Fruit fly (Drosophila melanogaster) whole organism, embryonic: ENCODE results near the gene CG7611.

ENCODE experiments used
- ATbp ChIP-seq: fragments of 200-800 bp; sonication (Bioruptor generic); optimal IDR thresholded peaks from 2 replicates; lab custom pipeline; 2017; ENCODE audit warnings: missing biosample characterization, mild to moderate bottlenecking, missing genetic modification characterization, missing genetic modification reagents
- Asciz ChIP-seq: fragments of 200-800 bp; sonication (Bioruptor generic); optimal IDR thresholded peaks from 2 replicates; lab custom pipeline; 2017; ENCODE audit warnings: missing biosample characterization, mild to moderate bottlenecking, missing genetic modification characterization, missing genetic modification reagents
- Bgb ChIP-seq: fragments of 200-800 bp; sonication (Bioruptor generic); IDR thresholded peaks from 2 replicates; pipeline ENCODE4 v1.3.6; 2022; ENCODE audit warnings: missing biosample characterization, missing genetic modification characterization; ENCODE audit not compliant: partially characterized antibody
- BtbVII ChIP-seq: fragments of 200-800 bp; sonication (Bioruptor generic); optimal IDR thresholded peaks from 3 replicates; lab custom pipeline; 2017; ENCODE audit warnings: missing biosample characterization, mild to moderate bottlenecking, missing genetic modification characterization
- CG10321 ChIP-seq: fragments of 200-800 bp; sonication (Bioruptor generic); IDR thresholded peaks from 2 replicates; pipeline ENCODE4 v1.3.6; 2022; ENCODE audit warnings: missing biosample characterization, missing genetic modification characterization
- CG12659 ChIP-seq: fragments of 200-800 bp; sonication (Bioruptor generic); optimal IDR thresholded peaks from 3 replicates; lab custom pipeline; 2017; ENCODE audit warnings: mild to moderate bottlenecking, missing biosample characterization, missing genetic modification reagents, missing genetic modification characterization
- CG14050 ChIP-seq: fragments of 200-800 bp; sonication (Bioruptor generic); IDR thresholded peaks from 3 replicates; pipeline ENCODE4 v1.3.6; 2022; ENCODE audit warnings: missing biosample characterization, missing genetic modification characterization
- CG14860 ChIP-seq: fragments of 200-800 bp; sonication (Bioruptor generic); IDR thresholded peaks from 3 replicates; pipeline ENCODE4 v1.3.6; 2022; ENCODE audit warnings: missing biosample characterization, missing genetic modification characterization; ENCODE audit not compliant: partially characterized antibody
- CG15514 ChIP-seq: fragments of 200-800 bp; sonication (Bioruptor generic); optimal IDR thresholded peaks from 3 replicates; lab custom pipeline; 2017; ENCODE audit warnings: missing biosample characterization, missing genetic modification characterization, mild to moderate bottlenecking, moderate library complexity, missing genetic modification reagents
- CG17359 ChIP-seq: fragments of 200-800 bp; sonication (Bioruptor generic); optimal IDR thresholded peaks from 3 replicates; lab custom pipeline; 2018; ENCODE audit warnings: missing biosample characterization, mild to moderate bottlenecking, missing genetic modification characterization, moderate library complexity
- CG17912 ChIP-seq: fragments of 200-800 bp; sonication (Bioruptor generic); optimal IDR thresholded peaks from 2 replicates; lab custom pipeline; 2018; ENCODE audit warnings: missing biosample characterization, mild to moderate bottlenecking, missing genetic modification characterization
- CG32767 ChIP-seq: fragments of 200-800 bp; sonication (Bioruptor generic); IDR thresholded peaks from 2 replicates; pipeline ENCODE4 v1.3.6; 2022; ENCODE audit warnings: missing biosample characterization, missing genetic modification characterization
- CG4282 ChIP-seq: fragments of 200-800 bp; sonication (Bioruptor generic); optimal IDR thresholded peaks from 2 replicates; lab custom pipeline; 2016; ENCODE audit warnings: missing biosample characterization, missing genetic modification characterization
- CG4820 ChIP-seq: fragments of 200-800 bp; sonication (Bioruptor generic); optimal IDR thresholded peaks from 3 replicates; lab custom pipeline; 2016; ENCODE audit warnings: missing biosample characterization, missing genetic modification characterization
- CG4854 ChIP-seq: fragments of 200-800 bp; sonication (Bioruptor generic); optimal IDR thresholded peaks from 2 replicates; lab custom pipeline; 2016; ENCODE audit warnings: missing biosample characterization, missing genetic modification characterization, inconsistent platforms
- CG6813 ChIP-seq: fragments of 200-800 bp; sonication (Bioruptor generic); optimal IDR thresholded peaks from 2 replicates; lab custom pipeline; 2017; ENCODE audit warnings: missing biosample characterization, missing genetic modification characterization, mild to moderate bottlenecking, moderate library complexity, missing genetic modification reagents
- CG7372 ChIP-seq: fragments of 200-800 bp; sonication (Bioruptor generic); IDR thresholded peaks from 2 replicates; pipeline ENCODE4 v1.3.6; 2022; ENCODE audit warnings: missing biosample characterization, missing genetic modification characterization
- CG8924 ChIP-seq: fragments of 200-800 bp; optimal IDR thresholded peaks from 3 replicates; lab custom pipeline; 2019; ENCODE audit warnings: missing biosample characterization, mild to moderate bottlenecking, missing genetic modification characterization, moderate library complexity
- CG9727 ChIP-seq: fragments of 200-800 bp; sonication (Bioruptor generic); optimal IDR thresholded peaks from 3 replicates; lab custom pipeline; 2017; ENCODE audit warnings: missing biosample characterization, mild to moderate bottlenecking, missing genetic modification characterization
- CoRest ChIP-seq: fragments of 200-800 bp; sonication (Bioruptor generic); optimal IDR thresholded peaks from 3 replicates; lab custom pipeline; 2018; ENCODE audit warnings: missing biosample characterization, mild to moderate bottlenecking, missing genetic modification characterization, moderate library complexity
- Dbx ChIP-seq: fragments of 200-800 bp; sonication (Bioruptor generic); IDR thresholded peaks from 3 replicates; pipeline ENCODE4 v1.3.6; 2022; ENCODE audit warnings: missing biosample characterization, missing genetic modification characterization
- Drgx ChIP-seq: fragments of 200-800 bp; sonication (Bioruptor generic); IDR thresholded peaks from 2 replicates; pipeline ENCODE4 v1.3.6; 2022; ENCODE audit warnings: missing biosample characterization, missing genetic modification characterization
- Hand ChIP-seq: fragments of 200-800 bp; sonication (Bioruptor generic); optimal IDR thresholded peaks from 2 replicates; lab custom pipeline; 2017; ENCODE audit warnings: mild to moderate bottlenecking, missing biosample characterization, missing genetic modification reagents, missing genetic modification characterization
- Nf-YB ChIP-seq: fragments of 200-800 bp; sonication (Bioruptor generic); optimal IDR thresholded peaks from 3 replicates; lab custom pipeline; 2019; ENCODE audit warnings: missing biosample characterization, mild to moderate bottlenecking, missing genetic modification characterization, moderate library complexity
- Trl ChIP-seq, 3 experiments: fragments of >200 bp in 2 of 3; fragments of 200-800 bp in 1 of 3; sonication (Bioruptor generic) in 1 of 3; optimal IDR thresholded peaks; 2 replicates in 1 of 3; 3 replicates in 2 of 3; lab custom pipeline; 2016 to 2017; ENCODE audit warnings: missing biosample characterization in 1 of 3, missing genetic modification characterization in 1 of 3
- Xbp1 ChIP-seq: fragments of 200-800 bp; sonication (Bioruptor generic); optimal IDR thresholded peaks from 3 replicates; lab custom pipeline; 2016; ENCODE audit warnings: missing biosample characterization, mild to moderate bottlenecking, missing genetic modification characterization
- Xrp1 ChIP-seq: fragments of 200-800 bp; sonication (Bioruptor generic); IDR thresholded peaks from 2 replicates; pipeline ENCODE4 v1.3.6; 2022; ENCODE audit warnings: missing biosample characterization, missing genetic modification characterization
- al ChIP-seq: fragments of 200-800 bp; sonication (Bioruptor generic); IDR thresholded peaks from 2 replicates; pipeline ENCODE4 v1.3.6; 2022; ENCODE audit warnings: missing biosample characterization, missing genetic modification characterization
- bcd ChIP-seq: fragments of 200-800 bp; sonication (Bioruptor generic); optimal IDR thresholded peaks from 2 replicates; lab custom pipeline; 2017; ENCODE audit warnings: missing biosample characterization, mild to moderate bottlenecking, missing genetic modification characterization
- bigmax ChIP-seq: fragments of 200-800 bp; sonication (Bioruptor generic); optimal IDR thresholded peaks from 2 replicates; lab custom pipeline; 2018; ENCODE audit warnings: missing biosample characterization, mild to moderate bottlenecking, missing genetic modification characterization
- bsh ChIP-seq, 2 experiments: fragments of 200-800 bp; sonication (Bioruptor generic); optimal IDR thresholded peaks; 2 replicates each; lab custom pipeline; 2017 to 2018; ENCODE audit warnings: mild to moderate bottlenecking in 2 of 2, missing biosample characterization in 2 of 2, missing genetic modification characterization in 2 of 2, moderate library complexity in 1 of 2
- chinmo ChIP-seq: fragments of 200-800 bp; sonication (Bioruptor generic); IDR thresholded peaks from 4 replicates; pipeline ENCODE4 v1.3.6; 2022; ENCODE audit warnings: missing biosample characterization, missing genetic modification characterization; ENCODE audit not compliant: partially characterized antibody
- en ChIP-seq: fragments of 200-800 bp; sonication (Bioruptor generic); optimal IDR thresholded peaks from 2 replicates; lab custom pipeline; 2016; ENCODE audit warnings: missing biosample characterization, missing genetic modification characterization
- fd64A ChIP-seq: fragments of 200-800 bp; sonication (Bioruptor generic); optimal IDR thresholded peaks from 3 replicates; lab custom pipeline; 2018; ENCODE audit warnings: missing biosample characterization, mild to moderate bottlenecking, missing genetic modification characterization
- ftz-f1 ChIP-seq: fragments of 200-800 bp; sonication (Bioruptor generic); optimal IDR thresholded peaks from 2 replicates; lab custom pipeline; 2016; ENCODE audit warnings: missing biosample characterization, missing genetic modification characterization
- gcm2 ChIP-seq: fragments of 200-800 bp; sonication (Bioruptor generic); optimal IDR thresholded peaks from 2 replicates; lab custom pipeline; 2016; ENCODE audit warnings: missing biosample characterization, missing genetic modification characterization
- grau ChIP-seq: fragments of 200-800 bp; optimal IDR thresholded peaks from 3 replicates; lab custom pipeline; 2019; ENCODE audit warnings: missing biosample characterization, mild to moderate bottlenecking, missing genetic modification characterization, moderate library complexity
- onecut ChIP-seq: fragments of 200-800 bp; sonication (Bioruptor generic); IDR thresholded peaks from 2 replicates; pipeline ENCODE4 v1.3.6; 2022; ENCODE audit warnings: missing biosample characterization, missing genetic modification characterization
- pzg ChIP-seq: fragments of 200-800 bp; sonication (Bioruptor generic); optimal IDR thresholded peaks from 3 replicates; lab custom pipeline; 2018; ENCODE audit warnings: missing biosample characterization, mild to moderate bottlenecking, missing genetic modification characterization, moderate library complexity
- ranshi ChIP-seq: fragments of 200-800 bp; sonication (Bioruptor generic); IDR thresholded peaks from 2 replicates; pipeline ENCODE4 v1.3.6; 2022; ENCODE audit warnings: missing biosample characterization, missing genetic modification characterization
- schlank ChIP-seq: fragments of 200-800 bp; sonication (Bioruptor generic); optimal IDR thresholded peaks from 2 replicates; lab custom pipeline; 2018; ENCODE audit warnings: missing biosample characterization, mild to moderate bottlenecking, missing genetic modification characterization
- shn ChIP-seq: fragments of 200-800 bp; sonication (Bioruptor generic); optimal IDR thresholded peaks from 3 replicates; lab custom pipeline; 2016; ENCODE audit warnings: missing biosample characterization, missing genetic modification characterization
- so ChIP-seq: fragments of 200-800 bp; sonication (Bioruptor generic); IDR thresholded peaks from 3 replicates; pipeline ENCODE4 v1.3.6; 2022; ENCODE audit warnings: missing biosample characterization, missing genetic modification characterization
- tna ChIP-seq: fragments of 200-800 bp; sonication (Bioruptor generic); IDR thresholded peaks from 2 replicates; pipeline ENCODE4 v1.3.6; 2022; ENCODE audit warnings: missing biosample characterization, missing genetic modification characterization; ENCODE audit not compliant: partially characterized antibody
- unc-4 ChIP-seq: fragments of 200-800 bp; sonication (Bioruptor generic); IDR thresholded peaks from 2 replicates; pipeline ENCODE4 v1.3.6; 2022; ENCODE audit warnings: missing biosample characterization, missing genetic modification characterization; ENCODE audit not compliant: partially characterized antibody
- unpg ChIP-seq: fragments of 200-800 bp; sonication (Bioruptor generic); optimal IDR thresholded peaks from 3 replicates; lab custom pipeline; 2018; ENCODE audit warnings: missing biosample characterization, mild to moderate bottlenecking, missing genetic modification characterization, moderate library complexity
- vnd ChIP-seq: fragments of 200-800 bp; sonication (Bioruptor generic); IDR thresholded peaks from 3 replicates; pipeline ENCODE4 v1.3.6; 2022; ENCODE audit warnings: missing biosample characterization, missing genetic modification characterization; ENCODE audit not compliant: partially characterized antibody
- vvl ChIP-seq: fragments of 200-800 bp; sonication (Bioruptor generic); IDR thresholded peaks from 2 replicates; pipeline ENCODE4 v1.3.6; 2022; ENCODE audit warnings: missing biosample characterization, missing genetic modification characterization
- yki ChIP-seq: fragments of >200 bp; optimal IDR thresholded peaks from 3 replicates; lab custom pipeline; 2018
- zfh1 ChIP-seq: fragments of 200-800 bp; sonication (Bioruptor generic); IDR thresholded peaks from 3 replicates; pipeline ENCODE4 v1.3.6; 2022; ENCODE audit warnings: missing biosample characterization, missing genetic modification characterization

CG7611 gene

DNA sequence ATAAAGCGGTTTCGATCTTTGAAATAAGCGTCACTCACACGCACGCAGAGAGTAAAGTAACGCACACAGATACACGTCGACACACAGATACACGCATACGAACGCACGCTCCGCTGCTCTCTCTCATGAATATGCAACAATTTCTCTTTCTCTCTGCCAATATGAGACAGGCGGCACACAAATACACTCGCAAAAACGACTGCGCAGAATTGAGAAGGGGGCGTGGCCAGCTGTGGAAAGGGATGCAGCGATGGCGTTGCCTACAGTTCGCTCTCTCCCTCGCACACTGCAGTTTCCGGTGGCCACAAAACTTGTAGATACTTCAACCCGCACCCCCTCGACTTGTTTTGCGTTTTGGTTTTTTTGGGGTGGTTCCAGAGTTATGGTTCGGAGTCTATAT lies 43.4 kb upstream of the CG7611 start (continued):
- TF ChIP-seq BtbVII (GFP tag; lab: Kevin White, UChicago) (no peak), vvl (GFP tag; lab: Robert Waterston, UW) (peak; percentile 96), CG4854 (GFP tag; lab: Kevin White, UChicago) (no peak), Asciz (GFP tag; lab: Kevin White, UChicago) (peak; percentile 63), so (GFP tag; lab: Robert Waterston, UW) (no peak), Nf-YB (GFP tag; lab: Kevin White, UChicago) (peak; percentile 97), unpg (GFP tag; lab: Kevin White, UChicago) (peak; percentile 31), ATbp (GFP tag; lab: Kevin White, UChicago) (peak; percentile 78), CG4282 (GFP tag; lab: Kevin White, UChicago) (no peak), CG32767 (GFP tag; lab: Robert Waterston, UW) (peak; percentile 68; the same call in 1 of the 2 replicates), chinmo (GFP tag; lab: Robert Waterston, UW) (peak; percentile 83; the same call in 2 of the 4 replicates), bsh (GFP tag; optimal IDR thresholded peaks at IDR 0.05; lab: Kevin White, UChicago) (peak in 1 of 2 experiments; percentile 40), ftz-f1 (GFP tag; lab: Kevin White, UChicago) (no peak), schlank (tag; lab: Kevin White, UChicago) (no peak), CG6813 (GFP tag; lab: Kevin White, UChicago) (peak; percentile 63), CG14860 (no peak), en (no peak), CG17359 (tag; lab: Kevin White, UChicago) (peak; percentile 65), onecut (GFP tag; lab: Robert Waterston, UW) (peak; percentile 62), CG8924 (tag; lab: Kevin White, UChicago) (peak; percentile 16), gcm2 (GFP tag; lab: Kevin White, UChicago) (no peak), yki (peak; percentile 50), zfh1 (peak; percentile 62; the same call in 1 of the 3 replicates), bigmax (GFP tag; lab: Kevin White, UChicago) (no peak), bcd (GFP tag; lab: Kevin White, UChicago) (peak; percentile 30), vnd (no peak), Xrp1 (GFP tag; lab: Robert Waterston, UW) (0 out of 2 replicates have a peak, but pooled peaks have one; percentile 36), CG17912 (peak; percentile 26), fd64A (GFP tag; lab: Kevin White, UChicago) (peak; percentile 73), CG9727 (peak; percentile 33), CG4820 (no peak), CG15514 (GFP tag; lab: Kevin White, UChicago) (peak; percentile 1), CG12659 (GFP tag; lab: Kevin White, UChicago) (no peak), Dbx (no peak), Hand (GFP tag; lab: Kevin White, UChicago) (no peak), Bgb (no peak), Trl (optimal IDR thresholded peaks at IDR 0.05; lab: Kevin White, UChicago) (peak; percentile 72 to 86), Trl (GFP tag; optimal IDR thresholded peaks at IDR 0.05; lab: Kevin White, UChicago) (peak; percentile 41), CG14050 (GFP tag; lab: Robert Waterston, UW) (peak; percentile 16; the same call in 1 of the 3 replicates), ranshi (GFP tag; lab: Robert Waterston, UW) (no peak), al (GFP tag; lab: Robert Waterston, UW) (no peak), Xbp1 (GFP tag; lab: Kevin White, UChicago) (peak; percentile 33), grau (no peak), CG10321 (peak; percentile 92), unc-4 (GFP tag; lab: Robert Waterston, UW) (no peak), CoRest (peak; percentile 58), pzg (GFP tag; lab: Kevin White, UChicago) (no peak), shn (GFP tag; lab: Kevin White, UChicago) (no peak), tna (GFP tag; lab: Robert Waterston, UW) (no peak), Drgx (GFP tag; lab: Robert Waterston, UW) (peak; percentile 43; the same call in 1 of the 2 replicates), CG7372 (GFP tag; lab: Robert Waterston, UW) (no peak)
